Worm (Caenorhabditis elegans): Measurements from ENCODE around the gene F15A8.1.

- no peak for TF ChIP-seq hnd-1 (tag; optimal IDR thresholded peaks at IDR 0.05)
- TF ChIP-seq ama-1 (optimal IDR thresholded peaks at IDR 0.05): no peak
- TF ChIP-seq B0310.2 (tag; optimal IDR thresholded peaks at IDR 0.05): no peak
Measured at ce11 chrX:4424254-4424653, 16.5 kb upstream of the F15A8.1 start.

Measured in whole organism, early embryonic.